Worm (Caenorhabditis elegans) whole organism, late embryonic: ENCODE data around the gene R05G9.5.

Experiments used
- T23F11.4 ChIP-seq: fragments of 200-800 bp; sonication (Bioruptor generic); optimal IDR thresholded peaks from 2 replicates; lab custom pipeline; 2018; ENCODE audit warnings: mild to moderate bottlenecking, missing genetic modification characterization, missing compliant biosample characterization
- ama-1 ChIP-seq: fragments of 150-350 bp; optimal IDR thresholded peaks from 2 replicates; lab custom pipeline; 2014
- ceh-34 ChIP-seq: sonication (generic microtip); optimal IDR thresholded peaks from 2 replicates; lab custom pipeline; 2016; ENCODE audit warnings: mild to moderate bottlenecking, missing genetic modification characterization, missing compliant biosample characterization
- elt-2 ChIP-seq: sonication (generic microtip); optimal IDR thresholded peaks from 2 replicates; lab custom pipeline; 2016; ENCODE audit warnings: missing genetic modification reagents, missing genetic modification characterization, missing compliant biosample characterization
- hlh-30 ChIP-seq: sonication (generic microtip); optimal IDR thresholded peaks from 2 replicates; lab custom pipeline; 2017; ENCODE audit warnings: antibody characterized with exemption, missing genetic modification characterization, missing compliant biosample characterization; ENCODE audit not compliant: insufficient read depth
- lin-11 ChIP-seq: fragments of 200-800 bp; sonication (Bioruptor generic); optimal IDR thresholded peaks from 2 replicates; lab custom pipeline; 2018; ENCODE audit warnings: mild to moderate bottlenecking, missing genetic modification characterization, missing compliant biosample characterization
- pha-4 ChIP-seq: fragments of 150-350 bp; optimal IDR thresholded peaks from 2 replicates; lab custom pipeline; 2018; ENCODE audit warnings: missing biosample characterization, missing genetic modification reagents, missing genetic modification characterization
- sdc-2 ChIP-seq: sonication (generic microtip); optimal IDR thresholded peaks from 2 replicates; lab custom pipeline; 2016; ENCODE audit warnings: missing genotype, missing genetic modification characterization, missing compliant biosample characterization
- tbx-2 ChIP-seq: sonication (generic microtip); optimal IDR thresholded peaks from 2 replicates; lab custom pipeline; 2016; ENCODE audit warnings: missing genetic modification characterization, missing compliant biosample characterization
- unc-42 ChIP-seq: sonication (generic microtip); optimal IDR thresholded peaks from 2 replicates; lab custom pipeline; 2016; ENCODE audit warnings: missing genotype, missing genetic modification characterization, missing compliant biosample characterization
- zip-5 ChIP-seq: sonication (generic microtip); optimal IDR thresholded peaks from 2 replicates; lab custom pipeline; 2016; ENCODE audit warnings: missing genetic modification characterization, missing compliant biosample characterization

ce11 chrII:6522622-6523254, 22.7 kb upstream of the R05G9.5 start:
- TF ChIP-seq tbx-2 (tag; lab: Kevin White, UChicago), result peak; percentile 72
- peak; percentile 30 for TF ChIP-seq sdc-2
- TF ChIP-seq hlh-30 (tag; lab: Kevin White, UChicago), result no peak
- TF ChIP-seq elt-2 (tag; lab: Kevin White, UChicago), result no peak
- TF ChIP-seq pha-4 (tag; lab: Kevin White, UChicago), result no peak
- TF ChIP-seq ama-1 (lab: Kevin White, UChicago), result no peak
- TF ChIP-seq lin-11 (tag; lab: Kevin White, UChicago), result no peak
- no peak for TF ChIP-seq unc-42
- no peak for TF ChIP-seq zip-5 (tag; lab: Kevin White, UChicago)
- TF ChIP-seq T23F11.4 (GFP tag; lab: Kevin White, UChicago), result no peak
- peak; percentile 32 for TF ChIP-seq ceh-34
